Worm (Caenorhabditis elegans) whole organism, young adult: ENCODE data around the gene rnf-113.
A peak's percentile ranks its signal among the peaks of the same experiment; 100 is the strongest.

Experiments used
- C06A6.2 ChIP-seq: fragments of 200-800 bp; sonication (Bioruptor generic); conservative IDR thresholded peaks from 2 replicates; pipeline ENCODE4 v1.3.6; 2022; ENCODE audit warnings: missing genetic modification characterization, missing compliant biosample characterization
- C17E4.6 ChIP-seq: fragments of 200-800 bp; sonication (Bioruptor generic); IDR thresholded peaks from 2 replicates; pipeline ENCODE4 v1.3.6; 2022; ENCODE audit warnings: missing genetic modification reagents, missing genetic modification characterization, missing compliant biosample characterization
- F10E7.11 ChIP-seq: sonication (generic microtip); optimal IDR thresholded peaks from 2 replicates; lab custom pipeline; 2017; ENCODE audit warnings: mild to moderate bottlenecking, missing genetic modification characterization, moderate library complexity, missing compliant biosample characterization
- F22D6.2 ChIP-seq: sonication (generic microtip); optimal IDR thresholded peaks from 2 replicates; lab custom pipeline; 2016; ENCODE audit warnings: mild to moderate bottlenecking, missing genetic modification characterization, missing compliant biosample characterization
- F23B12.7 ChIP-seq: sonication (generic microtip); optimal IDR thresholded peaks from 2 replicates; lab custom pipeline; 2017; ENCODE audit warnings: missing genetic modification characterization, mild to moderate bottlenecking, missing compliant biosample characterization, antibody characterized with exemption, moderate library complexity; ENCODE audit not compliant: insufficient read depth
- F39B2.1 ChIP-seq: fragments of 200-800 bp; sonication (Bioruptor generic); IDR thresholded peaks from 2 replicates; pipeline ENCODE4 v1.3.6; 2022; ENCODE audit warnings: missing genetic modification reagents, missing genetic modification characterization, missing compliant biosample characterization
- F55B11.4 ChIP-seq: sonication (generic microtip); optimal IDR thresholded peaks from 2 replicates; lab custom pipeline; 2016; ENCODE audit warnings: missing compliant biosample characterization, missing genetic modification characterization, borderline replicate concordance; ENCODE audit not compliant: insufficient read depth
- K12H6.12 ChIP-seq: fragments of 200-800 bp; sonication (Bioruptor generic); optimal IDR thresholded peaks from 2 replicates; lab custom pipeline; 2018; ENCODE audit warnings: mild to moderate bottlenecking, missing genetic modification characterization, missing compliant biosample characterization
- Y67H2A.10 ChIP-seq: fragments of 200-800 bp; sonication (Bioruptor generic); conservative IDR thresholded peaks from 2 replicates; pipeline ENCODE4 v1.3.6; 2022; ENCODE audit warnings: missing genetic modification reagents, missing genetic modification characterization, missing compliant biosample characterization
- attf-5 ChIP-seq: fragments of 200-800 bp; sonication (Bioruptor generic); optimal IDR thresholded peaks from 2 replicates; lab custom pipeline; 2018; ENCODE audit warnings: mild to moderate bottlenecking, missing genetic modification characterization, missing compliant biosample characterization
- cebp-1 ChIP-seq, 2 experiments: fragments of 200-800 bp in 1 of 2; sonication (Bioruptor generic) in 1 of 2; sonication (generic microtip) in 1 of 2; IDR thresholded peaks in 1 of 2; optimal IDR thresholded peaks in 1 of 2; 2 replicates each; pipeline versions ENCODE4 v1.3.6 to Lab custom; 2017 to 2022; ENCODE audit warnings: missing compliant biosample characterization in 2 of 2, missing genetic modification characterization in 2 of 2, mild to moderate bottlenecking in 1 of 2, missing genetic modification reagents in 1 of 2, moderate library complexity in 1 of 2
- ceh-27 ChIP-seq: fragments of 200-800 bp; sonication (Bioruptor generic); optimal IDR thresholded peaks from 2 replicates; lab custom pipeline; 2018; ENCODE audit warnings: mild to moderate bottlenecking, missing genetic modification characterization, moderate library complexity, missing compliant biosample characterization
- ceh-40 ChIP-seq: fragments of 200-800 bp; sonication (Bioruptor generic); IDR thresholded peaks from 2 replicates; pipeline ENCODE4 v1.3.6; 2022; ENCODE audit warnings: missing genetic modification characterization, missing compliant biosample characterization
- ceh-91 ChIP-seq: fragments of 200-800 bp; sonication (Bioruptor generic); IDR thresholded peaks from 2 replicates; pipeline ENCODE4 v1.3.6; 2022; ENCODE audit warnings: missing genetic modification reagents, missing genetic modification characterization, missing compliant biosample characterization
- die-1 ChIP-seq: sonication (generic microtip); optimal IDR thresholded peaks from 2 replicates; lab custom pipeline; 2016; ENCODE audit warnings: missing genotype, mild to moderate bottlenecking, missing genetic modification characterization, missing compliant biosample characterization
- dox-1 ChIP-seq: fragments of 200-800 bp; sonication (Bioruptor generic); IDR thresholded peaks from 2 replicates; pipeline ENCODE4 v1.3.6; 2022; ENCODE audit warnings: missing genetic modification reagents, missing genetic modification characterization, missing compliant biosample characterization
- dpl-1 ChIP-seq: fragments of 150-350 bp; optimal IDR thresholded peaks from 2 replicates; lab custom pipeline; 2014; ENCODE audit warnings: missing biosample characterization, missing genetic modification reagents, missing genetic modification characterization
- egl-18 ChIP-seq: fragments of 200-800 bp; sonication (Bioruptor generic); IDR thresholded peaks from 2 replicates; pipeline ENCODE4 v1.3.6; 2022; ENCODE audit warnings: missing genetic modification reagents, missing genetic modification characterization, missing compliant biosample characterization
- egl-44 ChIP-seq: fragments of 200-800 bp; sonication (Bioruptor generic); IDR thresholded peaks from 2 replicates; pipeline ENCODE4 v1.3.6; 2022; ENCODE audit warnings: missing genetic modification reagents, missing genetic modification characterization, missing compliant biosample characterization
- ekl-4 ChIP-seq: fragments of 200-800 bp; sonication (Bioruptor generic); IDR thresholded peaks from 2 replicates; pipeline ENCODE4 v1.3.6; 2022; ENCODE audit warnings: missing genetic modification reagents, missing genetic modification characterization, missing compliant biosample characterization
- fkh-3 ChIP-seq: sonication (generic microtip); optimal IDR thresholded peaks from 2 replicates; lab custom pipeline; 2016; ENCODE audit warnings: mild to moderate bottlenecking, missing genetic modification characterization, missing compliant biosample characterization
- gei-17 ChIP-seq: fragments of 200-800 bp; sonication (Bioruptor generic); optimal IDR thresholded peaks from 2 replicates; lab custom pipeline; 2018; ENCODE audit warnings: mild to moderate bottlenecking, missing genetic modification characterization, missing compliant biosample characterization
- hlh-12 ChIP-seq: sonication (generic microtip); optimal IDR thresholded peaks from 2 replicates; lab custom pipeline; 2016; ENCODE audit warnings: missing genetic modification characterization, missing compliant biosample characterization
- hlh-26 ChIP-seq: fragments of 200-800 bp; sonication (Bioruptor generic); conservative IDR thresholded peaks from 2 replicates; pipeline ENCODE4 v1.3.6; 2022; ENCODE audit warnings: missing genetic modification reagents, missing genetic modification characterization, missing compliant biosample characterization
- hrde-1 ChIP-seq: sonication (generic microtip); optimal IDR thresholded peaks from 2 replicates; lab custom pipeline; 2016; ENCODE audit warnings: missing genetic modification characterization, mild to moderate bottlenecking, missing compliant biosample characterization, moderate library complexity, missing genotype, missing genetic modification reagents, borderline replicate concordance
- hsf-1 ChIP-seq: fragments of 200-800 bp; sonication (Bioruptor generic); IDR thresholded peaks from 2 replicates; pipeline ENCODE4 v1.3.6; 2022; ENCODE audit warnings: missing genetic modification reagents, missing genetic modification characterization, missing compliant biosample characterization
- lag-1 ChIP-seq: fragments of 200-800 bp; sonication (Bioruptor generic); IDR thresholded peaks from 2 replicates; pipeline ENCODE4 v1.3.6; 2022; ENCODE audit warnings: missing genetic modification reagents, missing genetic modification characterization, missing compliant biosample characterization
- lin-26 ChIP-seq: fragments of 200-800 bp; sonication (Bioruptor generic); IDR thresholded peaks from 2 replicates; pipeline ENCODE4 v1.3.6; 2022; ENCODE audit warnings: missing genetic modification reagents, missing genetic modification characterization, missing compliant biosample characterization
- lin-40 ChIP-seq: sonication (generic microtip); optimal IDR thresholded peaks from 2 replicates; lab custom pipeline; 2016; ENCODE audit warnings: missing genetic modification characterization, mild to moderate bottlenecking, missing compliant biosample characterization, missing genotype, missing genetic modification reagents
- lsy-27 ChIP-seq: sonication (generic microtip); optimal IDR thresholded peaks from 2 replicates; lab custom pipeline; 2017; ENCODE audit warnings: missing genetic modification characterization, mild to moderate bottlenecking, missing compliant biosample characterization, antibody characterized with exemption, missing genotype, borderline replicate concordance; ENCODE audit not compliant: insufficient read depth
- madf-10 ChIP-seq: sonication (generic microtip); optimal IDR thresholded peaks from 2 replicates; lab custom pipeline; 2016; ENCODE audit warnings: mild to moderate bottlenecking, missing genetic modification characterization, missing compliant biosample characterization
- madf-6 ChIP-seq: fragments of 200-800 bp; sonication (Bioruptor generic); IDR thresholded peaks from 2 replicates; pipeline ENCODE4 v1.3.6; 2022; ENCODE audit warnings: missing genetic modification reagents, missing genetic modification characterization, missing compliant biosample characterization
- madf-8 ChIP-seq: fragments of 200-800 bp; sonication (Bioruptor generic); conservative IDR thresholded peaks from 2 replicates; pipeline ENCODE4 v1.3.6; 2022; ENCODE audit warnings: missing genetic modification reagents, missing genetic modification characterization, missing compliant biosample characterization
- mel-28 ChIP-seq: sonication (generic microtip); optimal IDR thresholded peaks from 2 replicates; lab custom pipeline; 2016; ENCODE audit warnings: borderline replicate concordance, mild to moderate bottlenecking, missing genetic modification characterization, missing compliant biosample characterization
- mes-4 ChIP-seq: sonication (generic microtip); optimal IDR thresholded peaks from 2 replicates; lab custom pipeline; 2016; ENCODE audit warnings: missing genotype, missing genetic modification characterization, missing compliant biosample characterization
- nfya-1 ChIP-seq: sonication (generic microtip); optimal IDR thresholded peaks from 2 replicates; lab custom pipeline; 2017; ENCODE audit warnings: antibody characterized with exemption, missing compliant biosample characterization, missing genetic modification characterization, borderline replicate concordance; ENCODE audit not compliant: insufficient read depth
- nfyb-1 ChIP-seq: fragments of 200-800 bp; sonication (Bioruptor generic); IDR thresholded peaks from 2 replicates; pipeline ENCODE4 v1.3.6; 2022; ENCODE audit warnings: missing genetic modification reagents, missing genetic modification characterization, missing compliant biosample characterization
- nhr-27 ChIP-seq: fragments of 200-800 bp; sonication (Bioruptor generic); optimal IDR thresholded peaks from 2 replicates; lab custom pipeline; 2018; ENCODE audit warnings: mild to moderate bottlenecking, missing genetic modification characterization, moderate library complexity, missing compliant biosample characterization
- nhr-80 ChIP-seq: sonication (generic microtip); optimal IDR thresholded peaks from 2 replicates; lab custom pipeline; 2016; ENCODE audit warnings: missing genetic modification characterization, missing compliant biosample characterization
- pha-4 ChIP-seq: fragments of 150-350 bp; sonication (generic microtip); optimal IDR thresholded peaks from 2 replicates; lab custom pipeline; 2014; ENCODE audit warnings: missing biosample characterization, missing genetic modification reagents, missing genetic modification characterization
- rcor-1 ChIP-seq: fragments of 200-800 bp; sonication (Bioruptor generic); IDR thresholded peaks from 2 replicates; pipeline ENCODE4 v1.3.6; 2022; ENCODE audit warnings: missing genetic modification reagents, missing genetic modification characterization, missing compliant biosample characterization
- sea-2 ChIP-seq: fragments of 200-800 bp; sonication (Bioruptor generic); IDR thresholded peaks from 2 replicates; pipeline ENCODE4 v1.3.6; 2022; ENCODE audit warnings: missing genetic modification characterization, missing compliant biosample characterization
- tbp1 ChIP-seq: fragments of 200-800 bp; sonication (Bioruptor generic); optimal IDR thresholded peaks from 2 replicates; lab custom pipeline; 2018; ENCODE audit warnings: mild to moderate bottlenecking, missing genetic modification characterization, missing compliant biosample characterization
- unc-62 ChIP-seq: fragments of 150-350 bp; optimal IDR thresholded peaks from 2 replicates; lab custom pipeline; 2014; ENCODE audit warnings: missing biosample characterization, missing genetic modification reagents, missing genetic modification characterization
- zfh-2 ChIP-seq: fragments of 200-800 bp; sonication (Bioruptor generic); conservative IDR thresholded peaks from 2 replicates; pipeline ENCODE4 v1.3.6; 2022; ENCODE audit warnings: missing genetic modification reagents, missing genetic modification characterization, missing compliant biosample characterization
- ztf-25 ChIP-seq: fragments of 200-800 bp; sonication (Bioruptor generic); IDR thresholded peaks from 2 replicates; pipeline ENCODE4 v1.3.6; 2022; ENCODE audit warnings: missing genetic modification reagents, missing genetic modification characterization, missing compliant biosample characterization
- ztf-28 ChIP-seq: fragments of 200-800 bp; sonication (Bioruptor generic); IDR thresholded peaks from 2 replicates; pipeline ENCODE4 v1.3.6; 2022; ENCODE audit warnings: missing genetic modification reagents, missing genetic modification characterization, missing compliant biosample characterization
- ztf-6 ChIP-seq: fragments of 200-800 bp; sonication (Bioruptor generic); IDR thresholded peaks from 2 replicates; pipeline ENCODE4 v1.3.6; 2022; ENCODE audit warnings: missing genetic modification reagents, missing genetic modification characterization, missing compliant biosample characterization

rnf-113 gene

ce11 chrIII:10717479-10717878 is 40.0 kb downstream of the rnf-113 start (continued):
- TF ChIP-seq ekl-4 (GFP tag; lab: Robert Waterston, UW) (no peak), die-1 (tag; lab: Kevin White, UChicago) (peak; percentile 45), egl-18 (GFP tag; lab: Robert Waterston, UW) (no peak), nfya-1 (tag; lab: Kevin White, UChicago) (no peak), Y67H2A.10 (GFP tag; lab: Robert Waterston, UW) (no peak), mes-4 (tag; lab: Kevin White, UChicago) (no peak), ztf-25 (GFP tag; lab: Robert Waterston, UW) (no peak), dpl-1 (GFP tag; lab: Kevin White, UChicago) (no peak), F23B12.7 (peak; percentile 2), C17E4.6 (GFP tag; lab: Robert Waterston, UW) (no peak), lin-40 (tag; lab: Kevin White, UChicago) (peak; percentile 83), fkh-3 (tag; lab: Kevin White, UChicago) (no peak), hrde-1 (tag; lab: Kevin White, UChicago) (no peak), madf-10 (tag; lab: Kevin White, UChicago) (peak; percentile 41), F22D6.2 (tag; lab: Kevin White, UChicago) (peak; percentile 65), lsy-27 (tag; lab: Kevin White, UChicago) (no peak), gei-17 (GFP tag; lab: Kevin White, UChicago) (no peak), hlh-26 (no peak), ztf-6 (GFP tag; lab: Robert Waterston, UW) (no peak), lin-26 (GFP tag; lab: Robert Waterston, UW) (peak; percentile 40; the same call in 1 of the 2 replicates), F55B11.4 (tag; lab: Kevin White, UChicago) (no peak), ceh-40 (0 out of 2 replicates have a peak, but pooled peaks have one; percentile 37), madf-6 (no peak), ceh-91 (GFP tag; lab: Robert Waterston, UW) (no peak), mel-28 (no peak), K12H6.12 (tag; lab: Kevin White, UChicago) (no peak), lag-1 (GFP tag; lab: Robert Waterston, UW) (no peak), hlh-12 (tag; lab: Kevin White, UChicago) (no peak), tbp1 (peak; percentile 43), cebp-1 (GFP tag; IDR thresholded peaks at IDR 0.05; lab: Robert Waterston, UW) (no peak), cebp-1 (tag; optimal IDR thresholded peaks at IDR 0.05; lab: Kevin White, UChicago) (peak; percentile 63), F39B2.1 (GFP tag; lab: Robert Waterston, UW) (no peak), attf-5 (GFP tag; lab: Kevin White, UChicago) (peak; percentile 46), madf-8 (GFP tag; lab: Robert Waterston, UW) (no peak), hsf-1 (GFP tag; lab: Robert Waterston, UW) (no peak), unc-62 (GFP tag; lab: Kevin White, UChicago) (no peak), sea-2 (GFP tag; lab: Robert Waterston, UW) (no peak), C06A6.2 (GFP tag; lab: Robert Waterston, UW) (peak; percentile 53; the same call in 1 of the 2 replicates), dox-1 (GFP tag; lab: Robert Waterston, UW) (peak; percentile 57; the same call in 1 of the 2 replicates), ceh-27 (GFP tag; lab: Kevin White, UChicago) (peak; percentile 32), nhr-80 (tag; lab: Kevin White, UChicago) (peak; percentile 89), pha-4 (no peak), rcor-1 (no peak; the same call in 1 of the 2 replicates), zfh-2 (GFP tag; lab: Robert Waterston, UW) (no peak), egl-44 (GFP tag; lab: Robert Waterston, UW) (no peak), F10E7.11 (tag; lab: Kevin White, UChicago) (no peak), ztf-28 (GFP tag; lab: Robert Waterston, UW) (no peak), nfyb-1 (GFP tag; lab: Robert Waterston, UW) (peak; percentile 80), nhr-27 (tag; lab: Kevin White, UChicago) (no peak)
